Fruit fly (Drosophila melanogaster) whole organism, wandering third instar larva: ENCODE results near the gene CG9338.

Experiments
- CG9705 ChIP-seq: fragments of 200-800 bp; sonication (Bioruptor generic); optimal IDR thresholded peaks from 2 replicates; lab custom pipeline; 2018; ENCODE audit warnings: missing biosample characterization, mild to moderate bottlenecking, missing genetic modification characterization
- Dfd ChIP-seq: fragments of >200 bp; optimal IDR thresholded peaks from 2 replicates; lab custom pipeline; 2017; ENCODE audit warnings: missing biosample characterization, missing genetic modification characterization
- Hnf4 ChIP-seq: fragments of 200-800 bp; sonication (Bioruptor generic); optimal IDR thresholded peaks from 2 replicates; lab custom pipeline; 2016; ENCODE audit warnings: missing biosample characterization, mild to moderate bottlenecking, missing genetic modification characterization
- Hr78 ChIP-seq: fragments of >200 bp; optimal IDR thresholded peaks from 2 replicates; lab custom pipeline; 2017; ENCODE audit warnings: missing biosample characterization, missing genetic modification characterization
- OdsH ChIP-seq: fragments of 200-800 bp; sonication (Bioruptor generic); optimal IDR thresholded peaks from 2 replicates; lab custom pipeline; 2016; ENCODE audit warnings: missing biosample characterization, mild to moderate bottlenecking, missing genetic modification characterization
- brk ChIP-seq: fragments of 200-800 bp; sonication (Bioruptor generic); optimal IDR thresholded peaks from 2 replicates; lab custom pipeline; 2016; ENCODE audit warnings: missing biosample characterization, mild to moderate bottlenecking, missing genetic modification characterization
- dmrt93B ChIP-seq: fragments of 200-800 bp; sonication (Bioruptor generic); optimal IDR thresholded peaks from 2 replicates; lab custom pipeline; 2018; ENCODE audit warnings: missing biosample characterization, mild to moderate bottlenecking, missing genetic modification characterization
- pan ChIP-seq: fragments of >200 bp; optimal IDR thresholded peaks from 2 replicates; lab custom pipeline; 2017
- psq ChIP-seq: fragments of 200-800 bp; sonication (Bioruptor generic); optimal IDR thresholded peaks from 3 replicates; lab custom pipeline; 2017; ENCODE audit warnings: missing biosample characterization, mild to moderate bottlenecking, missing genetic modification characterization, moderate library complexity
- sv ChIP-seq: fragments of 200-800 bp; sonication (Bioruptor generic); optimal IDR thresholded peaks from 3 replicates; lab custom pipeline; 2016; ENCODE audit warnings: missing biosample characterization, missing genetic modification characterization
- usp ChIP-seq: fragments of >200 bp; optimal IDR thresholded peaks from 2 replicates; lab custom pipeline; 2017; ENCODE audit warnings: missing biosample characterization, missing genetic modification characterization

- TF ChIP-seq Dfd (no peak), brk (GFP tag; lab: Kevin White, UChicago) (no peak), dmrt93B (GFP tag; lab: Kevin White, UChicago) (no peak), CG9705 (GFP tag; lab: Kevin White, UChicago) (no peak), Hnf4 (no peak), psq (GFP tag; lab: Kevin White, UChicago) (no peak), usp (no peak), Hr78 (GFP tag; lab: Kevin White, UChicago) (no peak), pan (no peak), sv (no peak), OdsH (GFP tag; lab: Kevin White, UChicago) (no peak)
These were observed 26.2 kb downstream of the CG9338 start for dm6 chr2L:20891188-20891587.
